Fruit fly (Drosophila melanogaster) whole organism, pupa: ENCODE results near the gene VhaM9.7-d.
"Not testable (repeated sequence)": the region's sequence is repeated elsewhere in the genome, so short reads cannot be mapped to it uniquely, and the experiment has no call there.

ENCODE experiments used
- CG10348 ChIP-seq: fragments of 200-800 bp; sonication (Bioruptor generic); IDR thresholded peaks from 2 replicates; pipeline ENCODE4 v1.3.6; 2022; ENCODE audit warnings: missing biosample characterization, missing genetic modification characterization
- CG12605 ChIP-seq: fragments of 200-800 bp; sonication (Bioruptor generic); IDR thresholded peaks from 2 replicates; pipeline ENCODE4 v1.3.6; 2022; ENCODE audit warnings: missing biosample characterization, missing genetic modification characterization
- CG13204 ChIP-seq: fragments of 200-800 bp; sonication (Bioruptor generic); optimal IDR thresholded peaks from 2 replicates; lab custom pipeline; 2018; ENCODE audit warnings: missing biosample characterization, mild to moderate bottlenecking, missing genetic modification characterization, moderate library complexity
- CG14655 ChIP-seq: fragments of 200-800 bp; sonication (Bioruptor generic); optimal IDR thresholded peaks from 3 replicates; lab custom pipeline; 2017; ENCODE audit warnings: mild to moderate bottlenecking, missing biosample characterization, missing genetic modification reagents, missing genetic modification characterization
- CG15710 ChIP-seq: fragments of 200-800 bp; sonication (Bioruptor generic); optimal IDR thresholded peaks from 2 replicates; lab custom pipeline; 2018; ENCODE audit warnings: missing biosample characterization, mild to moderate bottlenecking, missing genetic modification characterization, moderate library complexity
- CG17806 ChIP-seq: fragments of 200-800 bp; sonication (Bioruptor generic); optimal IDR thresholded peaks from 2 replicates; lab custom pipeline; 2018; ENCODE audit warnings: missing biosample characterization, mild to moderate bottlenecking, missing genetic modification characterization, moderate library complexity
- CG32121 ChIP-seq: fragments of 200-800 bp; sonication (Bioruptor generic); IDR thresholded peaks from 2 replicates; pipeline ENCODE4 v1.3.6; 2022; ENCODE audit warnings: missing biosample characterization, missing genetic modification characterization
- CG34367 ChIP-seq: fragments of 200-800 bp; sonication (Bioruptor generic); optimal IDR thresholded peaks from 2 replicates; lab custom pipeline; 2018; ENCODE audit warnings: missing biosample characterization, mild to moderate bottlenecking, missing genetic modification characterization
- CG4496 ChIP-seq: fragments of 200-800 bp; sonication (Bioruptor generic); IDR thresholded peaks from 3 replicates; pipeline ENCODE4 v1.3.6; 2022; ENCODE audit warnings: missing biosample characterization, missing genetic modification characterization
- CG8159 ChIP-seq: fragments of 200-800 bp; sonication (Bioruptor generic); optimal IDR thresholded peaks from 3 replicates; lab custom pipeline; 2018; ENCODE audit warnings: missing biosample characterization, mild to moderate bottlenecking, missing genetic modification characterization, moderate library complexity
- CG8301 ChIP-seq: fragments of 200-800 bp; sonication (Bioruptor generic); optimal IDR thresholded peaks from 2 replicates; lab custom pipeline; 2018; ENCODE audit warnings: missing biosample characterization, mild to moderate bottlenecking, missing genetic modification characterization
- CG9948 ChIP-seq: fragments of 200-800 bp; sonication (Bioruptor generic); optimal IDR thresholded peaks from 2 replicates; lab custom pipeline; 2018; ENCODE audit warnings: missing biosample characterization, mild to moderate bottlenecking, missing genetic modification characterization, moderate library complexity
- D1 ChIP-seq: fragments of 200-800 bp; sonication (Bioruptor generic); optimal IDR thresholded peaks from 2 replicates; lab custom pipeline; 2018; ENCODE audit warnings: missing biosample characterization, mild to moderate bottlenecking, missing genetic modification characterization, moderate library complexity
- EcR ChIP-seq: fragments of 200-800 bp; sonication (Bioruptor generic); optimal IDR thresholded peaks from 3 replicates; lab custom pipeline; 2019; ENCODE audit warnings: missing biosample characterization, missing genetic modification characterization, mild to moderate bottlenecking, moderate library complexity, missing genetic modification reagents
- Ets98B ChIP-seq: fragments of 200-800 bp; sonication (Bioruptor generic); IDR thresholded peaks from 2 replicates; pipeline ENCODE4 v1.3.6; 2022; ENCODE audit warnings: missing biosample characterization, missing genetic modification characterization
- Pif1A ChIP-seq: fragments of 200-800 bp; sonication (Bioruptor generic); optimal IDR thresholded peaks from 3 replicates; lab custom pipeline; 2016; ENCODE audit warnings: missing biosample characterization, missing genetic modification characterization
- Pif1B ChIP-seq: fragments of 200-800 bp; sonication (Bioruptor generic); optimal IDR thresholded peaks from 3 replicates; lab custom pipeline; 2016; ENCODE audit warnings: missing biosample characterization, missing genetic modification characterization
- Snoo ChIP-seq: fragments of 200-800 bp; sonication (Bioruptor generic); optimal IDR thresholded peaks from 3 replicates; lab custom pipeline; 2017; ENCODE audit warnings: missing biosample characterization, mild to moderate bottlenecking, missing genetic modification characterization, inconsistent platforms
- fd96Ca ChIP-seq: fragments of 200-800 bp; sonication (Bioruptor generic); IDR thresholded peaks from 3 replicates; pipeline ENCODE4 v1.3.6; 2022; ENCODE audit warnings: missing biosample characterization, missing genetic modification characterization
- gl ChIP-seq: fragments of 200-800 bp; sonication (Bioruptor generic); optimal IDR thresholded peaks from 2 replicates; lab custom pipeline; 2018; ENCODE audit warnings: missing biosample characterization, mild to moderate bottlenecking, missing genetic modification characterization
- rn ChIP-seq: fragments of 200-800 bp; sonication (Bioruptor generic); IDR thresholded peaks from 2 replicates; pipeline ENCODE4 v1.3.6; 2022; ENCODE audit warnings: missing biosample characterization, missing genetic modification characterization

VhaM9.7-d gene

DNA sequence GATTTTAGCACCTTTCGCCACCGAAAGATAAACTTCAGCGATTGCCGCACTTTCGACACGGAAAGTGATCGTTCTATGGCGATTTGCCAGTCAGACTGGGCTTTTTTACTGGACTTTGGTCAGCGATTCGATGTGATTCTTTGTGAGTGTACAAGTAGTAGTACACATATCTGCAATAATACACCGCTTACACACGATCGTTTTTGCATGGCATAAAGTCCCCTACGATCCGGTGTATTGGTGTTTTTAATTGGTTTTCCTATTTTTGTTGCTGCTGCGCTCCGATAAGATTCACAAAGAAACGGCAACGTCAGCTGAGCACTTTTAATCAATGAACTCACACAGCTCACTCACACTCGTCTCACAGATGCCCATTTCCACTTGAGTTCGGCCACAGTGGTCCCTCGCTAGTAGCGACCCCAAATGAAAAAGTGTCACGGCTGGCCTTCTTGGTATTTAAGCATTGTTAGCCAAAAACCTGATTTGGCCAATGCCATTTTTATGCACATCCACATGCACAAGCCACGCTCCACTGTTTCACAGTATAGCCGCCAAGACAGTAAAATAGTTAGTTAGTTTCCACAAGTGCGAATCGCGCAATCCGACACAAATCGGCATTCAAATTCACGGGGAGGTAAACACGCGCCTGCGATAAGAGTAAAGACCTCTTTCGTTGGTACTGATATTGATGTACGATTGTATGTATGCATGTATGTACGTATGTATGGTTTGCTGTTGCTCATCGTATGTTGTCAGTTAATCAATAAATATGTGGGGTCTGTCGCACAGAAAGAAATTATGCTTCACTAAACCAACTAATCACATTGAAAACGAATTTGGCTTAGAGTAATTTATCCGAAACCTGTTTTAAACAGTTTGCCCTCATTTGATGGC lies 11.4 kb downstream of the VhaM9.7-d start:
- peak; percentile 88 for TF ChIP-seq Pif1B (GFP tag; lab: Kevin White, UChicago)
- TF ChIP-seq CG10348 (GFP tag; lab: Robert Waterston, UW), result peak; percentile 97
- TF ChIP-seq CG9948 (tag; lab: Kevin White, UChicago), result peak; percentile 82
- TF ChIP-seq CG15710 (tag; lab: Kevin White, UChicago), result peak; percentile 89
- peak; percentile 87 for TF ChIP-seq CG14655 (GFP tag; lab: Kevin White, UChicago)
- peak; percentile 81 for TF ChIP-seq EcR
- TF ChIP-seq gl (tag; lab: Kevin White, UChicago), result peak; percentile 36
- peak; percentile 58 for TF ChIP-seq CG13204
- TF ChIP-seq CG4496, result peak; percentile 98
- peak; percentile 93 for TF ChIP-seq CG12605
- TF ChIP-seq CG17806 (tag; lab: Kevin White, UChicago), result peak; percentile 79
- peak; percentile 89 for TF ChIP-seq rn (GFP tag; lab: Robert Waterston, UW)
- peak; percentile 90 for TF ChIP-seq Snoo (tag; lab: Kevin White, UChicago)
- TF ChIP-seq Pif1A, result peak; percentile 90
- peak; percentile 84 for TF ChIP-seq CG8301 (tag; lab: Kevin White, UChicago)
- TF ChIP-seq CG8159 (tag; lab: Kevin White, UChicago), result peak; percentile 82
- peak; percentile 98 for TF ChIP-seq Ets98B
- peak; percentile 98 for TF ChIP-seq fd96Ca
- TF ChIP-seq CG32121, result peak; percentile 96
- TF ChIP-seq CG34367, result peak; percentile 77
- no peak for TF ChIP-seq D1 (tag; lab: Kevin White, UChicago)
- TF ChIP-seq, all 21 proteins: peak for 20

DNA sequence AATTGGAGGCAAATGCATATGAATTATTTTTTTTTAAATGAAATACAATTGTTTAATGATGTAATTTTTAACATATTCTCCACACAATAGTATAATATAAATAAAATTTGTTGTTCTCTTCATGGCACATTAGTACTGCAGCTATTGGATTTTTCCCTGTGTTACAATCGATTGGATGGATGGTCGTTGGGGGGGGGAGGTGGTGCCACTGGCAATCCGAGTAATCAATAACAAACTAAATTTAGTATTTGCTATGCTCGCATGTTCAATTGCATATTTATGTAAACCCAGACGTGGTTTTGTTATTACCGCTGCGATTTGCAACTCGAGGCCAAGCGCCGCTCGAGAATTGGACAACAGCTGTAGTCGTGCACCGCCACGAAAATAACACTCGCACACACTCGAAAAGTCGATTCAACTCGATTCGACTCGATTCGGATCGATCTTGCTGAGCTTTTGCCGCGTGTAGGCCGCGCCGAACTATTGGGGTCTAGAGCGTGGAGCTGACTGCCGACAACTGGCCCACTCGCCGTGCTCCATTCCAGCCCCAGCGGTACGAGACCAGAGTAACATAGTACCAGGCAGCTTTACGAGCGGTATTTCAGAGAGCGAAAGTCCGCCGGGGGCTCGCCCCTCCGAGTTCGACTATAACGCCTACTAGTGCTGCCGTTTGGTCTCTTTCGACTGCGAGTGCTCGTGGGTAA lies 12.4 kb downstream of the VhaM9.7-d start, which contains the start of gene CG18622:
TSS of gene CG18622 (minus strand) at position 513 of the 704 bp plus-strand sequence.
- TF ChIP-seq CG10348 (GFP tag; lab: Robert Waterston, UW) (0 out of 2 replicates have a peak, but pooled peaks have one; percentile 12), CG8159 (tag; lab: Kevin White, UChicago) (no peak), CG15710 (tag; lab: Kevin White, UChicago) (no peak), CG13204 (peak; percentile 87), rn (GFP tag; lab: Robert Waterston, UW) (no peak), fd96Ca (0 out of 3 replicates have a peak, but pooled peaks have one; percentile 18), CG14655 (GFP tag; lab: Kevin White, UChicago) (peak; percentile 5), CG8301 (tag; lab: Kevin White, UChicago) (no peak), D1 (tag; lab: Kevin White, UChicago) (no peak), Snoo (tag; lab: Kevin White, UChicago) (no peak), Ets98B (no peak)

DNA sequence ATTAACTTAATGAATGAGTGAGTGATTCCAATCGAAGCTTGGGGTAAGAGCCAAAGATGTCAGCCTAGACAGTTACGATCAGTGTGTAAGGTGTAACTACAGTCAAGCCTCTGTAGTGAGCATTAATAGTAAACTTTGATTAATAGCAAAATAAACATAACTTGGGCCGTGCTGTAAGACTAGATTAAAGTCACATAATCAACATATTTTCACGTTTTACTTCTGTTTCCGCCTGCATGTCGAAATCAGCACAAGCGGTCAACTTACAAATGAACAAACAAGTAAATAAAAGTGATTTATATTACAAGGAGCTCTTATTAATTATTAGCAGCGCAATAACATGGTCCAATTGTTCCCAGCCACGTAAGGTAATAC lies 12.9 kb downstream of the VhaM9.7-d start:
- TF ChIP-seq CG14655 (GFP tag; lab: Kevin White, UChicago), result peak; percentile 7
- TF ChIP-seq CG9948 (tag; lab: Kevin White, UChicago), result peak; percentile 14
- no peak for TF ChIP-seq CG8159 (tag; lab: Kevin White, UChicago)

DNA sequence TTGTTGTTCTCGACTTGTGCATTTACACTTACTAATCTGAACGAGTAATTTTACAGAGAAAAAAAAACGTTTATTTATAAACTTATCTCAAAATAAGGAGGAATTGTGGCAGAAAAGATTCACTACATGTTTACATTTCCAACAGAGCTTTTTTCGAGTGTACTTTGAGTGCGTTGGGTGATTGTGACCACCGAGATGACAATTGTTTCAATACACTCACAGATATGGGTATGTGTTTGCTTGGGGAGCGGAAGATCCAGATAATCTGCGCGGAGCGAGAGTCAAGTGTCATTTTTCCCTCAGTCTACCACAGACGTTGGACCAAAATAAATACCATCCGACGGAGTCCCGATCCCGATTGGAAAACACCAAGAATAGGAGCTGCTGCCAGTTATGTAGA lies 13.5 kb downstream of the VhaM9.7-d start, which contains the start of gene MESK4:
TSS of gene MESK4 (plus strand) at position 301 of the 400 bp plus-strand sequence.
- TF ChIP-seq Pif1A; CG12605; D1 (tag; lab: Kevin White, UChicago): not testable (repeated sequence)
- TF ChIP-seq, all 21 proteins: peak for 0; not testable (repeated sequence) for 21

DNA sequence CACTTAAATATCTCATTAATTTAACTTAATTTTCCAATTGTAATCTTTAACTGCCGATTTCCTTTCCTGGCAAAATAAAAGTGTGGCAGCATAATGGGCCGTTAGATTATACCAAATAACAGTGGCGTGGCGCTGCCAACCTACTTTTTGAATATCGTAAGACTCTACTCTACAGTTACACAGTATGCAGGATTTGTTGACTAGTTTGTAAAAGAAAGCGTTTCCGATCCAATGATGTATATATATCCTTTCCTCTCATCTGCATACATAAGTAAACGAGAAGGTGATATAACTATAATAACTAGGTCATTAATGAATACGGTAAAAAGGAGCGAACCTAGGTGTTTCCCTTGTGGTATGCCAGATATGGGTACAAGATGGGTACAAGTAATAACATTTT lies 16.8 kb downstream of the VhaM9.7-d start, which contains the start of gene EMC2B:
TSS of gene EMC2B (minus strand) at position 98 of the 400 bp plus-strand sequence.
- TF ChIP-seq CG15710 (tag; lab: Kevin White, UChicago), result no peak
- TF ChIP-seq CG8159 (tag; lab: Kevin White, UChicago), result peak; percentile 8
- TF ChIP-seq Pif1A, result peak; percentile 39
- TF ChIP-seq EcR, result no peak
- peak; percentile 18 for TF ChIP-seq CG17806 (tag; lab: Kevin White, UChicago)

DNA sequence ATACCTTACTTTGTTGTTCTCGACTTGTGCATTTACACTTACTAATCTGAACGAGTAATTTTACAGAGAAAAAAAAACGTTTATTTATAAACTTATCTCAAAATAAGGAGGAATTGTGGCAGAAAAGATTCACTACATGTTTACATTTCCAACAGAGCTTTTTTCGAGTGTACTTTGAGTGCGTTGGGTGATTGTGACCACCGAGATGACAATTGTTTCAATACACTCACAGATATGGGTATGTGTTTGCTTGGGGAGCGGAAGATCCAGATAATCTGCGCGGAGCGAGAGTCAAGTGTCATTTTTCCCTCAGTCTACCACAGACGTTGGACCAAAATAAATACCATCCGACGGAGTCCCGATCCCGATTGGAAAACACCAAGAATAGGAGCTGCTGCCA lies 17.7 kb downstream of the VhaM9.7-d start, which contains the start of gene CG31274:
TSS of gene CG31274 (plus strand) at position 301 of the 400 bp plus-strand sequence.
- not testable (repeated sequence) for TF ChIP-seq CG4496; CG13204; CG14655 (GFP tag; lab: Kevin White, UChicago)
